Worm (Caenorhabditis elegans): ENCODE data around the gene prx-19.

DNA sequence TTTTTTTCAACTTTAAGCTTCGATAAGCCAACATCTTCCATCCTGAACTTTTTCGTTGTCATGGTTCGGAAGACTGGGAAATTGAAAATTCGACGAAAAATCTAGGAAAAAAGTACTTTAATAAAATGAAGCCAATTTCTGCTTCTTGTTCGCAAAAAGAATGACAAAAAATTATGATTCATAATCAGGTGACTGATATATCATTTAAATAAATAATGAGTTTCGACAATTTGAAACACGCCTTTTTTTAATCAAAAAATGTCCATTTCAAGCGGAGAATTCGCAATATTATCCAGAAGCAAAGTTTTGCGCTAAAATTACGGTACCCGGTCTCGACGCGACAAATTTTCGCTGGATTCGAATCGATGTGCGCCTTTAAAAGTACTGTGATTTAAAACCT lies 36.0 kb upstream of the prx-19 start, which contains the start of gene F44E2.6:
- TF ChIP-seq fos-1 (tag; optimal IDR thresholded peaks at IDR 0.05) (no peak), unc-62 (GFP tag; optimal IDR thresholded peaks at IDR 0.05) (no peak), unc-55 (GFP tag; optimal IDR thresholded peaks at IDR 0.05) (no peak), zag-1 (tag; optimal IDR thresholded peaks at IDR 0.05) (no peak), C34F6.9 (tag; optimal IDR thresholded peaks at IDR 0.05) (no peak), mdl-1 (tag; optimal IDR thresholded peaks at IDR 0.05) (no peak), dmd-4 (tag; optimal IDR thresholded peaks at IDR 0.05) (no peak), ama-1 (optimal IDR thresholded peaks at IDR 0.05) (no peak), ZK546.5 (tag; optimal IDR thresholded peaks at IDR 0.05) (no peak), nhr-6 (tag; optimal IDR thresholded peaks at IDR 0.05) (no peak), ztf-4 (tag; optimal IDR thresholded peaks at IDR 0.05) (no peak), snpc-4 (tag; optimal IDR thresholded peaks at IDR 0.05) (no peak), alr-1 (tag; optimal IDR thresholded peaks at IDR 0.05) (no peak), nhr-11 (tag; optimal IDR thresholded peaks at IDR 0.05) (no peak)

All from whole organism, L2 larva.